Worm (Caenorhabditis elegans): ENCODE measurements around the gene ZK381.62.

- TF ChIP-seq nhr-11 (tag; optimal IDR thresholded peaks at IDR 0.05) (no peak), aly-2 (tag; optimal IDR thresholded peaks at IDR 0.05) (no peak)
These were observed 11.6 kb downstream of the ZK381.62 start for ce11 chrIV:6959483-6959882.

Data from whole organism, L4 larva.